In genomic region chrIII:7272828-7273227, ce11 we compare ENCODE assay signal across 1 worm cellular context.
TF ChIP-seq lines count a peak whose summit lies in the region.

No protein-coding gene starts in this region.

TF ChIP-seq in whole organism, L1 larva, 84 proteins besides CTCF, POLR2A, EP300 and RAD21 (continued from another document):
- TF ChIP-seq egl-13 (tag; optimal IDR thresholded peaks at IDR 0.05; lab: Kevin White, UChicago), result no peak
- TF ChIP-seq snu-23 (GFP tag; optimal IDR thresholded peaks at IDR 0.05; lab: Kevin White, UChicago), result peak; percentile 77
- TF ChIP-seq Y116A8C.19 (tag; optimal IDR thresholded peaks at IDR 0.05; lab: Kevin White, UChicago; ENCODE audit: borderline replicate concordance), result no peak
- TF ChIP-seq nhr-20 (tag; optimal IDR thresholded peaks at IDR 0.05; lab: Kevin White, UChicago), result peak; percentile 97
- TF ChIP-seq nhr-77 (tag; optimal IDR thresholded peaks at IDR 0.05; lab: Kevin White, UChicago), result no peak
- no peak for TF ChIP-seq ets-5 (GFP tag; IDR thresholded peaks at IDR 0.05; lab: Robert Waterston, UW)
- no peak for TF ChIP-seq lin-15B (tag; optimal IDR thresholded peaks at IDR 0.05; lab: Kevin White, UChicago)
- TF ChIP-seq fkh-8 (tag; optimal IDR thresholded peaks at IDR 0.05; lab: Kevin White, UChicago), result no peak
- TF ChIP-seq dpl-1 (GFP tag; optimal IDR thresholded peaks at IDR 0.05; lab: Kevin White, UChicago), result peak in 2 of 3 experiments; percentile 53 to 64
- TF ChIP-seq nhr-19 (GFP tag; conservative IDR thresholded peaks at IDR 0.05; lab: Robert Waterston, UW), result peak; percentile 79
- peak; percentile 2 to 53 for TF ChIP-seq efl-1 (optimal IDR thresholded peaks at IDR 0.05; lab: Kevin White, UChicago)
- TF ChIP-seq efl-1 (GFP tag; optimal IDR thresholded peaks at IDR 0.05 in 1 of 2; lab: Kevin White, UChicago), result peak; percentile 24 to 95
- TF ChIP-seq elt-3 (tag; optimal IDR thresholded peaks at IDR 0.05; lab: Kevin White, UChicago), result peak in 5 of 6 experiments; percentile 27 to 94 (median 77)
- TF ChIP-seq mdl-1 (tag; optimal IDR thresholded peaks at IDR 0.05; lab: Kevin White, UChicago), result peak in 1 of 2 experiments; percentile 84
- TF ChIP-seq egl-27 (tag; optimal IDR thresholded peaks at IDR 0.05; lab: Kevin White, UChicago), result no peak
- peak in 1 of 3 experiments; percentile 8 for TF ChIP-seq ceh-82 (tag; optimal IDR thresholded peaks at IDR 0.05; lab: Kevin White, UChicago)
- peak; percentile 40 for TF ChIP-seq xbp-1 (tag; optimal IDR thresholded peaks at IDR 0.05; lab: Kevin White, UChicago)
- no peak for TF ChIP-seq pax-3 (tag; optimal IDR thresholded peaks at IDR 0.05; lab: Kevin White, UChicago)
- no peak for TF ChIP-seq mef-2 (tag; optimal IDR thresholded peaks at IDR 0.05; lab: Kevin White, UChicago)
- peak; percentile 56 for TF ChIP-seq nhr-47 (tag; optimal IDR thresholded peaks at IDR 0.05; lab: Kevin White, UChicago)
- TF ChIP-seq nhr-76 (tag; optimal IDR thresholded peaks at IDR 0.05; lab: Kevin White, UChicago), result no peak
- no peak for TF ChIP-seq ceh-63 (GFP tag; optimal IDR thresholded peaks at IDR 0.05; lab: Kevin White, UChicago)
- no peak for TF ChIP-seq tlp-1 (tag; optimal IDR thresholded peaks at IDR 0.05; lab: Kevin White, UChicago)
- TF ChIP-seq unc-30 (tag; optimal IDR thresholded peaks at IDR 0.05; lab: Kevin White, UChicago), result no peak
- TF ChIP-seq unc-130 (tag; optimal IDR thresholded peaks at IDR 0.05; lab: Kevin White, UChicago), result peak; percentile 77
- no peak for TF ChIP-seq pag-3 (tag; optimal IDR thresholded peaks at IDR 0.05; lab: Kevin White, UChicago; ENCODE audit: borderline replicate concordance, insufficient read depth)
- no peak for TF ChIP-seq aha-1 (tag; optimal IDR thresholded peaks at IDR 0.05; lab: Kevin White, UChicago)
- no peak for TF ChIP-seq fkh-4 (tag; optimal IDR thresholded peaks at IDR 0.05; lab: Kevin White, UChicago; ENCODE audit: borderline replicate concordance)
- TF ChIP-seq nhr-28 (tag; optimal IDR thresholded peaks at IDR 0.05; lab: Kevin White, UChicago), result no peak
- TF ChIP-seq swsn-7 (tag; optimal IDR thresholded peaks at IDR 0.05; lab: Kevin White, UChicago), result peak; percentile 37
- TF ChIP-seq alr-1 (tag; optimal IDR thresholded peaks at IDR 0.05; lab: Kevin White, UChicago; ENCODE audit: borderline replicate concordance), result no peak
- no peak for TF ChIP-seq fkh-10 (GFP tag; optimal IDR thresholded peaks at IDR 0.05; lab: Kevin White, UChicago)
- peak; percentile 90 for TF ChIP-seq nhr-71 (tag; optimal IDR thresholded peaks at IDR 0.05; lab: Kevin White, UChicago)
- no peak for TF ChIP-seq nhr-12 (tag; optimal IDR thresholded peaks at IDR 0.05; lab: Kevin White, UChicago)
- TF ChIP-seq grh-1 (GFP tag; IDR thresholded peaks at IDR 0.05; lab: Robert Waterston, UW), result peak; percentile 53
- TF ChIP-seq unc-62 (GFP tag; optimal IDR thresholded peaks at IDR 0.05; lab: Kevin White, UChicago), result no peak
- no peak for TF ChIP-seq mab-9 (GFP tag; IDR thresholded peaks at IDR 0.05; lab: Robert Waterston, UW)
- TF ChIP-seq nhr-237 (tag; optimal IDR thresholded peaks at IDR 0.05; lab: Kevin White, UChicago), result no peak
- no peak for TF ChIP-seq ceh-90 (tag; optimal IDR thresholded peaks at IDR 0.05; lab: Kevin White, UChicago)
- TF ChIP-seq elt-2 (tag; optimal IDR thresholded peaks at IDR 0.05; lab: Kevin White, UChicago), result no peak
- TF ChIP-seq lsy-2 (tag; optimal IDR thresholded peaks at IDR 0.05; lab: Kevin White, UChicago), result peak; percentile 65 to 68
